Worm (Caenorhabditis elegans): ENCODE measurements around the gene mtre-1.

DNA sequence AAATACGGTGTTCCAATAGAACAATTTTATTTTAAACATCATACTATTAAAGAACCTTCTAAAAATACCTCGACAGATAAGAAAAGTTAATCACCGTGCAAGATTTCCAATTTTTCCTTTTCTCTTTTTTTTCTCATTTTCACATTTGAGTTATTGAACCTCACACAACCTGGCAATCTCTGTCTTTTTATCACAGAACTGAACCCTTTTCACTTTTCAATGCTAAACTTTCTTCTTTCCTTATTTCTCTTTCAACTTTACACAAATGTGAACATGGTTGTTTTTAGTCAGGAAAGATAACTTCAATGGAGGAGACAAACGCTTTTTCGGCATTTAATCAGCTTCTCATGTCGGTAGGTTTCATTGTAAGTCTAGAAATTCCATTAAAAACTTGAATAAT, 2.5 kb upstream of the mtre-1 start, which contains the start of gene T05H10.4:
- TF ChIP-seq scrt-1 (GFP tag; IDR thresholded peaks at IDR 0.05) (no peak), tbx-37 (GFP tag; conservative IDR thresholded peaks at IDR 0.05) (no peak), hmg-4 (GFP tag; optimal IDR thresholded peaks at IDR 0.05) (no peak), flt-1 (GFP tag; IDR thresholded peaks at IDR 0.05) (no peak), F13C5.2 (tag; optimal IDR thresholded peaks at IDR 0.05) (no peak), hnd-1 (tag; optimal IDR thresholded peaks at IDR 0.05) (no peak)

All from whole organism, early embryonic.